Worm (Caenorhabditis elegans): ENCODE data around the gene gap-1.
A peak's percentile ranks its signal among the peaks of the same experiment; 100 is the strongest.

gap-1 gene

ce11 chrX:2152062-2152461, 40.2 kb upstream of the gap-1 start:
- no peak for TF ChIP-seq ceh-63 (GFP tag; optimal IDR thresholded peaks at IDR 0.05)
- no peak for TF ChIP-seq grh-1 (GFP tag; IDR thresholded peaks at IDR 0.05)
- no peak for TF ChIP-seq fkh-8 (tag; optimal IDR thresholded peaks at IDR 0.05)
- TF ChIP-seq blmp-1 (tag; optimal IDR thresholded peaks at IDR 0.05), result peak; percentile 87
- TF ChIP-seq efl-1 (optimal IDR thresholded peaks at IDR 0.05), result no peak
- no peak for TF ChIP-seq efl-1 (GFP tag; optimal IDR thresholded peaks at IDR 0.05 in 1 of 2)
- TF ChIP-seq nhr-85 (tag), result peak; percentile 71
- TF ChIP-seq elt-3 (tag; optimal IDR thresholded peaks at IDR 0.05), result peak in 1 of 6 experiments; percentile 32

- no peak for TF ChIP-seq lsy-2 (tag; optimal IDR thresholded peaks at IDR 0.05)
- TF ChIP-seq ceh-82 (tag; optimal IDR thresholded peaks at IDR 0.05), result no peak
- TF ChIP-seq jun-1 (tag; optimal IDR thresholded peaks at IDR 0.05), result no peak
- TF ChIP-seq blmp-1 (tag; optimal IDR thresholded peaks at IDR 0.05), result peak; percentile 70
- no peak for TF ChIP-seq dsc-1 (tag; optimal IDR thresholded peaks at IDR 0.05)
- TF ChIP-seq snpc-4 (tag; optimal IDR thresholded peaks at IDR 0.05), result no peak
- TF ChIP-seq nhr-77 (tag; optimal IDR thresholded peaks at IDR 0.05), result no peak
- TF ChIP-seq egl-13 (tag; optimal IDR thresholded peaks at IDR 0.05), result no peak
Measured at ce11 chrX:2153780-2154179, 38.5 kb upstream of the gap-1 start.

ce11 chrX:2157855-2158254, 34.4 kb upstream of the gap-1 start:
- no peak for TF ChIP-seq zip-4 (GFP tag; optimal IDR thresholded peaks at IDR 0.05)
- no peak for TF ChIP-seq ama-1 (optimal IDR thresholded peaks at IDR 0.05)
- TF ChIP-seq hlh-17 (GFP tag; optimal IDR thresholded peaks at IDR 0.05; ENCODE audit: borderline replicate concordance), result no peak
- TF ChIP-seq elt-2 (tag; optimal IDR thresholded peaks at IDR 0.05), result peak; percentile 78
- peak in 1 of 6 experiments; percentile 50 for TF ChIP-seq elt-3 (tag; optimal IDR thresholded peaks at IDR 0.05)
- TF ChIP-seq nhr-85 (tag), result peak; percentile 36
- no peak for TF ChIP-seq lin-35 (GFP tag; optimal IDR thresholded peaks at IDR 0.05)
- TF ChIP-seq vab-15 (tag; optimal IDR thresholded peaks at IDR 0.05), result no peak
- no peak for TF ChIP-seq hpl-2 (GFP tag; optimal IDR thresholded peaks at IDR 0.05)
- TF ChIP-seq nhr-237 (tag; optimal IDR thresholded peaks at IDR 0.05), result no peak
- TF ChIP-seq ceh-63 (GFP tag; optimal IDR thresholded peaks at IDR 0.05), result no peak
- TF ChIP-seq zag-1 (tag; optimal IDR thresholded peaks at IDR 0.05), result no peak
- no peak for TF ChIP-seq fos-1 (tag; optimal IDR thresholded peaks at IDR 0.05)

- TF ChIP-seq fkh-10 (GFP tag; optimal IDR thresholded peaks at IDR 0.05) (no peak), pag-3 (tag; optimal IDR thresholded peaks at IDR 0.05; ENCODE audit: borderline replicate concordance, insufficient read depth) (no peak), nhr-12 (tag; optimal IDR thresholded peaks at IDR 0.05) (no peak), sptf-1 (tag; optimal IDR thresholded peaks at IDR 0.05) (no peak), nhr-90 (tag; optimal IDR thresholded peaks at IDR 0.05; ENCODE audit: poor library complexity) (no peak), snpc-4 (tag; optimal IDR thresholded peaks at IDR 0.05) (no peak), fkh-4 (tag; optimal IDR thresholded peaks at IDR 0.05; ENCODE audit: borderline replicate concordance) (no peak), lin-35 (GFP tag; optimal IDR thresholded peaks at IDR 0.05) (no peak), blmp-1 (tag; optimal IDR thresholded peaks at IDR 0.05) (no peak), unc-130 (tag; optimal IDR thresholded peaks at IDR 0.05) (no peak), C04F5.9 (tag; optimal IDR thresholded peaks at IDR 0.05) (no peak), unc-62 (GFP tag; optimal IDR thresholded peaks at IDR 0.05) (no peak), unc-98 (GFP tag; IDR thresholded peaks at IDR 0.05) (no peak), lsy-2 (tag; optimal IDR thresholded peaks at IDR 0.05) (no peak), xbp-1 (tag; optimal IDR thresholded peaks at IDR 0.05) (no peak), irx-1 (tag; optimal IDR thresholded peaks at IDR 0.05) (no peak), zag-1 (tag; optimal IDR thresholded peaks at IDR 0.05) (no peak), jun-1 (tag; optimal IDR thresholded peaks at IDR 0.05) (no peak), nhr-28 (tag; optimal IDR thresholded peaks at IDR 0.05) (no peak), alr-1 (tag; optimal IDR thresholded peaks at IDR 0.05; ENCODE audit: borderline replicate concordance) (no peak)
Measured at ce11 chrX:2163084-2163483, 29.2 kb upstream of the gap-1 start, which contains the start of gene pdf-2. pdf-2 (plus strand) TSS chrX:2163384.
